Fruit fly (Drosophila melanogaster): ENCODE data around the gene Nup160.

Gene Nup160

dm6 chr2L:11130151-11131008 is 6.8 kb downstream of the Nup160 start, which contains the start of the genes RfC38 and CG4751:
Gene RfC38 (minus strand): TSS chr2L:11130645.
Gene CG4751 (plus strand): TSS chr2L:11130737.
- no peak for TF ChIP-seq noc (tag; optimal IDR thresholded peaks at IDR 0.05)

- no peak for TF ChIP-seq noc (tag; optimal IDR thresholded peaks at IDR 0.05)
Measured at dm6 chr2L:11136093-11136492, 12.5 kb downstream of the Nup160 start, which contains the start of gene hgo. Gene hgo (plus strand): TSS chr2L:11136393.

dm6 chr2L:11145317-11145716 is 21.7 kb downstream of the Nup160 start, which contains the start of gene CG31867:
Gene CG31867 (minus strand): TSS chr2L:11145417.
- TF ChIP-seq noc (tag; optimal IDR thresholded peaks at IDR 0.05) = no peak

dm6 chr2L:11148969-11149368 is 25.4 kb downstream of the Nup160 start, which contains the start of gene Gyc32E:
Gene Gyc32E (minus strand): TSS chr2L:11149101.
- no peak for TF ChIP-seq noc (tag; optimal IDR thresholded peaks at IDR 0.05)

dm6 chr2L:11155166-11155958 is 31.8 kb downstream of the Nup160 start, which contains the start of gene CG6287:
Gene CG6287 (minus strand): TSS chr2L:11155721.
- peak; percentile 68 for TF ChIP-seq noc (tag; optimal IDR thresholded peaks at IDR 0.05)

dm6 chr2L:11167997-11168396 is 44.4 kb downstream of the Nup160 start:
- no peak for TF ChIP-seq noc (tag; optimal IDR thresholded peaks at IDR 0.05)

dm6 chr2L:11168684-11169549 is 45.3 kb downstream of the Nup160 start:
- TF ChIP-seq noc (tag; optimal IDR thresholded peaks at IDR 0.05) = no peak

- TF ChIP-seq noc (tag; optimal IDR thresholded peaks at IDR 0.05) = no peak
Measured at dm6 chr2L:11169904-11170303, 46.3 kb downstream of the Nup160 start.

- no peak for TF ChIP-seq noc (tag; optimal IDR thresholded peaks at IDR 0.05)
Measured at dm6 chr2L:11170549-11170948, 47.0 kb downstream of the Nup160 start.

- no peak for TF ChIP-seq noc (tag; optimal IDR thresholded peaks at IDR 0.05)
Measured at dm6 chr2L:11171615-11172356, 48.2 kb downstream of the Nup160 start, which contains the start of gene Vm32E. Gene Vm32E (minus strand): TSS chr2L:11171665.

dm6 chr2L:11175393-11176258 is 52.0 kb downstream of the Nup160 start:
- TF ChIP-seq noc (tag; optimal IDR thresholded peaks at IDR 0.05) = no peak

dm6 chr2L:11178334-11178733 is 54.8 kb downstream of the Nup160 start:
- no peak for TF ChIP-seq noc (tag; optimal IDR thresholded peaks at IDR 0.05)

Measured in whole organism, larva.